Fruit fly (Drosophila melanogaster): Measurements from ENCODE around the gene yip7.
A peak's percentile ranks its signal among the peaks of the same experiment; 100 is the strongest.

Gene yip7

dm6 chr3L:6085157-6085556 is 50.1 kb downstream of the yip7 start (continued):
- TF ChIP-seq Mes4 (GFP tag; optimal IDR thresholded peaks at IDR 0.05) (no peak), gem (tag; optimal IDR thresholded peaks at IDR 0.05) (peak; percentile 63), onecut (GFP tag; IDR thresholded peaks at IDR 0.05) (no peak), CG11696 (GFP tag; IDR thresholded peaks at IDR 0.05) (no peak), CG32767 (GFP tag; IDR thresholded peaks at IDR 0.05) (no peak), CG2678 (tag; optimal IDR thresholded peaks at IDR 0.05) (peak; percentile 63), CG6683 (GFP tag; optimal IDR thresholded peaks at IDR 0.05) (no peak), odd (GFP tag; optimal IDR thresholded peaks at IDR 0.05) (no peak), CG8924 (tag; optimal IDR thresholded peaks at IDR 0.05) (peak; percentile 41), lola (GFP tag; optimal IDR thresholded peaks at IDR 0.05) (peak in 1 of 3 experiments; percentile 38), PHDP (tag; optimal IDR thresholded peaks at IDR 0.05) (peak; percentile 29), CG6654 (GFP tag; optimal IDR thresholded peaks at IDR 0.05) (no peak), pum (GFP tag; optimal IDR thresholded peaks at IDR 0.05) (no peak), CG31441 (GFP tag; IDR thresholded peaks at IDR 0.05) (peak; percentile 55; the same call in 1 of the 2 replicates), ato (GFP tag; IDR thresholded peaks at IDR 0.05; ENCODE audit: partially characterized antibody) (no peak), HLH3B (GFP tag; IDR thresholded peaks at IDR 0.05) (no peak), Ssrp (tag; optimal IDR thresholded peaks at IDR 0.05) (peak; percentile 5), CG34376 (GFP tag; optimal IDR thresholded peaks at IDR 0.05) (no peak), CG10209 (GFP tag; optimal IDR thresholded peaks at IDR 0.05) (peak; percentile 3), dmrt99B (tag; optimal IDR thresholded peaks at IDR 0.05) (peak; percentile 50), CG17186 (GFP tag; optimal IDR thresholded peaks at IDR 0.05) (no peak), Xbp1 (GFP tag; optimal IDR thresholded peaks at IDR 0.05) (no peak), CG4707 (GFP tag; optimal IDR thresholded peaks at IDR 0.05) (no peak), CG10267 (tag; optimal IDR thresholded peaks at IDR 0.05) (peak; percentile 31), CG6813 (GFP tag; optimal IDR thresholded peaks at IDR 0.05) (no peak), br (optimal IDR thresholded peaks at IDR 0.05) (no peak), zfh1 (GFP tag; IDR thresholded peaks at IDR 0.05) (no peak), CG5245 (GFP tag; optimal IDR thresholded peaks at IDR 0.05) (no peak), ATbp (GFP tag; optimal IDR thresholded peaks at IDR 0.05) (no peak), CG12391 (tag; optimal IDR thresholded peaks at IDR 0.05) (peak; percentile 40), CG17568 (GFP tag; optimal IDR thresholded peaks at IDR 0.05) (no peak), knrl (GFP tag; IDR thresholded peaks at IDR 0.05; ENCODE audit: partially characterized antibody) (no peak), Fer2 (tag; optimal IDR thresholded peaks at IDR 0.05) (no peak), mam (GFP tag; optimal IDR thresholded peaks at IDR 0.05) (no peak), Ada2b (GFP tag; IDR thresholded peaks at IDR 0.05) (no peak), pb (GFP tag; optimal IDR thresholded peaks at IDR 0.05) (no peak), salm (tag; optimal IDR thresholded peaks at IDR 0.05) (no peak), Myb (GFP tag; optimal IDR thresholded peaks at IDR 0.05) (no peak), CG3281 (GFP tag; optimal IDR thresholded peaks at IDR 0.05) (peak; percentile 20), CG1832 (GFP tag; optimal IDR thresholded peaks at IDR 0.05) (no peak), slbo (GFP tag; IDR thresholded peaks at IDR 0.05) (no peak; the same call in 1 of the 2 replicates), chif (GFP tag; optimal IDR thresholded peaks at IDR 0.05) (no peak), Atf-2 (GFP tag; optimal IDR thresholded peaks at IDR 0.05) (no peak), GATAe (GFP tag; conservative IDR thresholded peaks at IDR 0.05) (no peak), pita (GFP tag; optimal IDR thresholded peaks at IDR 0.05) (no peak), nerfin-2 (GFP tag; IDR thresholded peaks at IDR 0.05; ENCODE audit: partially characterized antibody) (no peak), sd (tag; optimal IDR thresholded peaks at IDR 0.05) (no peak), CG2875 (GFP tag; optimal IDR thresholded peaks at IDR 0.05) (no peak), unpg (GFP tag; optimal IDR thresholded peaks at IDR 0.05) (peak; percentile 33), hth (optimal IDR thresholded peaks at IDR 0.05) (no peak), Fer1 (GFP tag; optimal IDR thresholded peaks at IDR 0.05) (peak; percentile 52)
